Worm (Caenorhabditis elegans) whole organism, L4 larva: ENCODE measurements around the gene M02B1.3.

Experiments used
- D1046.2 ChIP-seq: fragments of 200-800 bp; sonication (Bioruptor generic); IDR thresholded peaks from 2 replicates; pipeline ENCODE4 v1.3.6; 2022; ENCODE audit warnings: missing genetic modification characterization, missing compliant biosample characterization
- T20F7.1 ChIP-seq: fragments of 200-800 bp; sonication (Bioruptor generic); optimal IDR thresholded peaks from 2 replicates; lab custom pipeline; 2018; ENCODE audit warnings: mild to moderate bottlenecking, missing genetic modification characterization, missing compliant biosample characterization
- Y5F2A.4 ChIP-seq: fragments of 200-800 bp; sonication (Bioruptor generic); optimal IDR thresholded peaks from 2 replicates; lab custom pipeline; 2018; ENCODE audit warnings: mild to moderate bottlenecking, missing genetic modification characterization, missing compliant biosample characterization
- ZK337.2 ChIP-seq: fragments of 200-800 bp; sonication (Bioruptor generic); IDR thresholded peaks from 2 replicates; pipeline ENCODE4 v1.3.6; 2022; ENCODE audit warnings: missing genetic modification reagents, missing genetic modification characterization, missing compliant biosample characterization
- aha-1 ChIP-seq: fragments of 150-350 bp; peaks from one replicate; lab custom pipeline; 2014; ENCODE audit warnings: missing biosample characterization, missing genetic modification characterization
- aly-2 ChIP-seq: sonication (generic microtip); optimal IDR thresholded peaks from 2 replicates; lab custom pipeline; 2018; ENCODE audit warnings: missing biosample characterization, missing genetic modification characterization
- ceh-32 ChIP-seq: sonication (generic microtip); optimal IDR thresholded peaks from 2 replicates; lab custom pipeline; 2016; ENCODE audit warnings: mild to moderate bottlenecking, missing genetic modification characterization, missing compliant biosample characterization; ENCODE audit not compliant: poor library complexity
- daf-16 ChIP-seq, 3 experiments: sonication (generic microtip); optimal IDR thresholded peaks; 2 replicates each; lab custom pipeline; 2016 to 2017; ENCODE audit warnings: missing genetic modification characterization in 3 of 3, missing genetic modification reagents in 3 of 3, mild to moderate bottlenecking in 2 of 3, missing compliant biosample characterization in 2 of 3, missing biosample characterization in 1 of 3, moderate library complexity in 1 of 3
- lim-7 ChIP-seq: fragments of 200-800 bp; sonication (Bioruptor generic); IDR thresholded peaks from 2 replicates; pipeline ENCODE4 v1.3.6; 2022; ENCODE audit warnings: missing genetic modification characterization, missing compliant biosample characterization
- madf-5 ChIP-seq, 2 experiments: fragments of 200-800 bp; sonication (Bioruptor generic); IDR thresholded peaks; 2 replicates each; pipeline ENCODE4 v1.3.6; 2022; ENCODE audit warnings: missing compliant biosample characterization in 2 of 2, missing genetic modification characterization in 2 of 2
- mxl-3 ChIP-seq: fragments of 200-800 bp; sonication (Bioruptor generic); optimal IDR thresholded peaks from 2 replicates; lab custom pipeline; 2018; ENCODE audit warnings: mild to moderate bottlenecking, missing genetic modification characterization, missing compliant biosample characterization
- nhr-11 ChIP-seq: fragments of 150-350 bp; optimal IDR thresholded peaks from 2 replicates; lab custom pipeline; 2014; ENCODE audit warnings: missing biosample characterization, missing genetic modification characterization
- nhr-28 ChIP-seq: fragments of 150-350 bp; optimal IDR thresholded peaks from 2 replicates; lab custom pipeline; 2014; ENCODE audit warnings: missing biosample characterization, missing genetic modification characterization
- nhr-76 ChIP-seq: fragments of 150-350 bp; optimal IDR thresholded peaks from 2 replicates; lab custom pipeline; 2014; ENCODE audit warnings: missing biosample characterization, missing genetic modification characterization
- pha-4 ChIP-seq, 2 experiments: fragments of 150-350 bp in 1 of 2; fragments of 200-800 bp in 1 of 2; sonication (Bioruptor generic) in 1 of 2; IDR thresholded peaks in 1 of 2; optimal IDR thresholded peaks in 1 of 2; 2 replicates each; pipeline versions ENCODE4 v1.3.6 to Lab custom; 2014 to 2022; ENCODE audit warnings: missing genetic modification characterization in 2 of 2, missing genetic modification reagents in 2 of 2, missing biosample characterization in 1 of 2, missing compliant biosample characterization in 1 of 2
- php-3 ChIP-seq: fragments of 200-800 bp; sonication (Bioruptor generic); IDR thresholded peaks from 2 replicates; pipeline ENCODE4 v1.3.6; 2022; ENCODE audit warnings: missing genetic modification reagents, missing genetic modification characterization, missing compliant biosample characterization
- pqm-1 ChIP-seq: sonication (generic microtip); optimal IDR thresholded peaks from 2 replicates; lab custom pipeline; 2017; ENCODE audit warnings: missing biosample characterization, missing genetic modification characterization
- snpc-1.2 ChIP-seq: fragments of 200-800 bp; sonication (Bioruptor generic); IDR thresholded peaks from 2 replicates; pipeline ENCODE4 v1.3.6; 2022; ENCODE audit warnings: missing genetic modification reagents, missing genetic modification characterization, missing compliant biosample characterization
- snpc-4 ChIP-seq: fragments of 150-350 bp; optimal IDR thresholded peaks from 2 replicates; lab custom pipeline; 2014; ENCODE audit warnings: missing biosample characterization, missing genetic modification characterization
- unc-62 ChIP-seq, 3 experiments: fragments of 150-350 bp in 1 of 3; sonication (generic microtip); optimal IDR thresholded peaks in 2 of 3; peaks in 1 of 3; 1 replicate in 1 of 3; 2 replicates in 2 of 3; lab custom pipeline; 2014 to 2017; ENCODE audit warnings: missing biosample characterization in 3 of 3, missing genetic modification characterization in 3 of 3, missing genetic modification reagents in 3 of 3, missing genotype in 1 of 3
- ztf-11 ChIP-seq: fragments of 150-350 bp; optimal IDR thresholded peaks from 2 replicates; lab custom pipeline; 2014; ENCODE audit warnings: missing biosample characterization, missing genetic modification characterization

The M02B1.3 gene

DNA sequence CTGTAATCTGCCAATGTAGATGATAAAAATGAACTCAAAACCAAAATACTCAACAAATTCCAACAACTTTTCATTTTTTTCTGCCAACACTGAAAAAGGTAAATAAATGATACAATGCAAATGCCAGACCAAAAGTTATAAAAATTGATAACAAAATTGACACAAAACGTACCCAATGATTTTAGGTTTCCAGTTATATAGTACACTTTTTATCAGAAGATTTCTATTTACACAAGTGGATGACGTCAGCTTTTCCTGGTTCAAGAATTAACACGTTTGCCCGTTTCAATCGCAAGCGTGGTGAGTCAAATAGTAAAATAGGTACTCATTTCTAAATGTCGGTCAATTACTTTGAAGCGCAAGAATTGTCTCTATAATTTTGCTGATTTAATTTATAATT, 43.2 kb downstream of the M02B1.3 start, which contains the start of gene ZK896.5 (continued):
- TF ChIP-seq D1046.2 (GFP tag; lab: Robert Waterston, UW) (no peak), snpc-1.2 (GFP tag; lab: Robert Waterston, UW) (no peak), Y5F2A.4 (GFP tag; lab: Kevin White, UChicago) (no peak), snpc-4 (no peak), ZK337.2 (no peak), ztf-11 (tag; lab: Kevin White, UChicago) (no peak), php-3 (GFP tag; lab: Robert Waterston, UW) (no peak), T20F7.1 (GFP tag; lab: Kevin White, UChicago) (no peak), pha-4 (GFP tag; IDR thresholded peaks at IDR 0.05; lab: Robert Waterston, UW) (no peak), pha-4 (tag; optimal IDR thresholded peaks at IDR 0.05; lab: Kevin White, UChicago) (peak; percentile 6), ceh-32 (no peak), nhr-11 (tag; lab: Kevin White, UChicago) (no peak), mxl-3 (no peak)
- TF ChIP-seq, all 104 proteins: peak for 10

DNA sequence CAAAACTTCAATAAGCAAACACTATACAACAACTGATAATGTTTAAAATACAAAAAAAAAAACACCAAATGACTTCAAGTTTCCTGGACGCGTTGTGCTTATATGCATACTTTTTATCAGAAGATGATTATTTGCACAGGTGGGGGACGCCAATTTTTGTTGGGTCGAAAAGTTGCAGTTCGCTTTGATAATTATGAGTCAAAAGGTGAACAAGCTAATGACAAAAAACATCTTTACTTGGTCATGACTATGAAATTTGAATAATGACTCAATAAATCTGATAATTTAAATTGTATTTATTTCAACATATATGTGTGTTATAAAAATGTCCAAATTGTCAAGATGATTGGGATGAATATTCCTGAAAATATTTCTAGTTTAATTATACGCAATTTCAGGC, 46.9 kb downstream of the M02B1.3 start, which contains the start of gene ZK896.4:
Gene ZK896.4, minus strand, starts transcription at position 101 of the 400 bp plus-strand sequence.
- TF ChIP-seq pqm-1 (tag; lab: Kevin White, UChicago): peak; percentile 39
- no peak for TF ChIP-seq snpc-4
- TF ChIP-seq, all 104 proteins: peak for 1

DNA sequence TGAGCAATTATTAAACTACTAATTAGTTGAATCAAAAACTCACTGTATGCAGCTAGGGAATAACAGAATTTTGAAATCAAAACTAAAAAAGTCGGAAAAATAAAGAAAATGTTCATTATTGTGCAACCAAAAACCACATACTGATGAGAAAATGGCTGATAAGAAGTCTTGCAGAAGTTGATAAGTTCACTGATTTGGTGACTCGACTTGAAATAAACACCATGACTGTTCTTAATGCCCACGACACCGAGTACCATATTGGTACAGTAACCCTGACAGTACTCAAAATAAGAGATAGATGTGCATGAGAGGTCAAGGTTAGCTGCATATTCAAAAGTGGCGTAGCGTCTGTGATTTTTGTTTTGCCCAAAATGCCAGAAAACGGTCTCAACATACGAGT, 49.7 kb downstream of the M02B1.3 start:
- TF ChIP-seq unc-62 (GFP tag; optimal IDR thresholded peaks at IDR 0.05 in 1 of 2; lab: Kevin White, UChicago) (peak in 1 of 2 experiments; percentile 2), unc-62 (tag; optimal IDR thresholded peaks at IDR 0.05; lab: Kevin White, UChicago) (no peak), nhr-76 (no peak), daf-16 (GFP tag; optimal IDR thresholded peaks at IDR 0.05; lab: Kevin White, UChicago) (no peak), daf-16 (tag; optimal IDR thresholded peaks at IDR 0.05; lab: Kevin White, UChicago) (peak; percentile 28), aly-2 (tag; lab: Kevin White, UChicago) (no peak), lim-7 (no peak), aha-1 (tag; lab: Kevin White, UChicago) (peak; percentile 83), ceh-32 (no peak), ztf-11 (tag; lab: Kevin White, UChicago) (no peak), pqm-1 (tag; lab: Kevin White, UChicago) (peak; percentile 13), madf-5 (GFP tag; IDR thresholded peaks at IDR 0.05; lab: Robert Waterston, UW) (no peak), nhr-28 (tag; lab: Kevin White, UChicago) (peak; percentile 3)
